Worm (Caenorhabditis elegans): Measurements from ENCODE around the gene C30F2.4.

C30F2.4 gene

ce11 chrX:16076470-16076869 lies at the start of gene C30F2.4:
TSS of gene C30F2.4 (minus strand) at chrX:16076570.
- no peak for TF ChIP-seq unc-62 (GFP tag; optimal IDR thresholded peaks at IDR 0.05)

DNA sequence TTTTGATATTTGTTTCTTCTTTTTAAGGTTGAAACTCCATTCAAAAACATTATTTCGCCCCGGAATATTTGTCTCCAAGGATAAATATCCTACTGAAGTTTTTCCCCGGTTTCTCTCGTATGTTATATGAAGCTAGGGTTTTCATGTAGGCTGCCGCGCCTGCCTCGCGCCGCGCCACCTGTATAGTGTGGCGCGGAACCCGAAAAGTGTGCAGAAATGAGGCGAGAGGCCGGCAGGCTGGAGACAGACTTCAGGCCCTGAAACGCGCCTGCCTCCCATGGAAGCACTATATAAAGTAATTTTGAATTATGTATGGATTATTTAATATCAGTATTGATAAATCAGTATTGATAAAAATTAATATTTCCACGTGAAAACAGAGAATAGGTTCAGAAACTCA lies 48.4 kb upstream of the C30F2.4 start:
- TF ChIP-seq unc-62 (GFP tag; optimal IDR thresholded peaks at IDR 0.05): no peak

DNA sequence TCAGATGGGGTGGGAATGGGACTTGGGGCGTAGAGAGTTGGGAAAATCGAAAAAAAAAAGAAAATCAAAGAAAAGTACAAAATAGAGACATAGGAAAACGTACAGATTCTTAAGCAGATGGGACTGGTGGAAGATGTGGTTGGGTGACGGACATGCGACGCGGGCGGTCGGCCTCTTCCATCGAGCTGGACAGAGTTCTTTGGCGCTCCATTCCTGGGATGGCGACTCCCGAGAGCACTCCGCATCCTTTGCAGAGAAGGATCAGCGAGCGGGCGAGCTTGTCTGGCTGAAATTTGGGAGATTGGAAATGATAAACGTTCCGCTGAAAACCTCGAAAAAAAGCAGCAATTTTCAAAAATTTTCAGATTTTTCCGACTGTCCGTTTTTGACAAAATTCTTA lies 47.9 kb upstream of the C30F2.4 start:
- no peak for TF ChIP-seq unc-62 (GFP tag; optimal IDR thresholded peaks at IDR 0.05)

DNA sequence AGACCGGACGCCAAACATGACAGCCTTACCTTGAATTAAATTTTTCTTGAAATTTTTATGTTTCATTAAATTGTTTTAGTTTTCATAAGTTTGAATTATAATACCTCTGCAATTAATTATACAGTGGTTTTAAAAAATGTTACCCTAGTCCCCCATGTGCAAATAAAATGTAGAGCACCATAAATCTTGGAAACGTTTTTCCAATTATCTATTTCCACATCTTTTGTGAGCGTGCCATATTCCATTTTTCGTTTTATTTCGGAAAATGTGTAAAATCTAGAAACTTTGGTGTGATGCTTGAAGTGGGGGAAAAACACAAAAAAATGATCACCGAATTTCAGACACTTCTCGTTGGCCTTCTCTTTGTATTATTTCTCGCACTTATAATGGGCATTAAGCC lies 46.3 kb upstream of the C30F2.4 start:
- TF ChIP-seq unc-62 (GFP tag; optimal IDR thresholded peaks at IDR 0.05): no peak

ce11 chrX:16117618-16118017 lies 41.2 kb upstream of the C30F2.4 start:
- TF ChIP-seq unc-62 (GFP tag; optimal IDR thresholded peaks at IDR 0.05): no peak

DNA sequence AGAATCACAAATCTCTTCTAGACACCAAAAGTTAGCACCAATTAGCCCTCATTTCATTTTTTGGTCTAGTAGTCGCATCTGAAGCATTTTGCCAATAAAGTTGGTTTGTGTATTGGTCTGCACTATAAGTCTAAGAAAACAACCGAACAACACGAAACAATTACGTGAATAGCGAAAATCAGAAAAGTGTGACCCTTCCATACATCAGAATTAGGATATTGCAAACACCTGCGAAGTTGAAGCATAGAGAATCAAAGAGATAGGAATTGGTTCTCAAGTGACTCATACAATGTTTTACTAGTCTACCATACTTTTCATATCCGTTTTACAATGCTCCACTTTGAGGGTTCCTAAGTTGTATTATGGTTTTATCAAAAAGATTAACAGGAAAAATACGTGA lies 40.8 kb upstream of the C30F2.4 start:
- no peak for TF ChIP-seq unc-62 (GFP tag; optimal IDR thresholded peaks at IDR 0.05)

ce11 chrX:16116279-16116678 lies 39.9 kb upstream of the C30F2.4 start:
- TF ChIP-seq unc-62 (GFP tag; optimal IDR thresholded peaks at IDR 0.05): no peak

ce11 chrX:16113996-16114395 lies 37.6 kb upstream of the C30F2.4 start:
- no peak for TF ChIP-seq unc-62 (GFP tag; optimal IDR thresholded peaks at IDR 0.05)

ce11 chrX:16112923-16113322 lies 36.6 kb upstream of the C30F2.4 start:
- no peak for TF ChIP-seq unc-62 (GFP tag; optimal IDR thresholded peaks at IDR 0.05)

DNA sequence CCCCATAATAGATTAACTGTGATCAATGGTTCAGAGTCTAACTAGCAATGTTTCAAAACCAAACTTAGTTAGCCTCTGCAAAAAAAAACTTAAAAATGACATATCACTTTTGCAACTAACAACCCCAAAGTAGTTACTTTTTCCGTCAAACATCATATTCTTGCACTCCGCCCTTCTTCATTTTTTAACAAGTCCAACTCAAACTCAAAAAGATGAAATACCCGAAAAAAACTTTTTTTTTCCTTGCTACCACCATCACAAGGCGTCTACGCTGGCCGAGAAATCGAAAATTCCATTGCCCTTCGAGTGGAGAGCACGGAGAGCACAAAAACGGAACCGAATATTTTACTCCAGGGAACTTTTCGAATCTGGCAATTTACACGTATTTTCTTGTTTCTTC lies 29.5 kb upstream of the C30F2.4 start:
- no peak for TF ChIP-seq unc-62 (GFP tag; optimal IDR thresholded peaks at IDR 0.05)

ce11 chrX:16103396-16103795 lies 27.0 kb upstream of the C30F2.4 start, which contains the start of gene ZK1073.2:
TSS of gene ZK1073.2 (plus strand) at chrX:16103696.
- TF ChIP-seq unc-62 (GFP tag; optimal IDR thresholded peaks at IDR 0.05): no peak

ce11 chrX:16099251-16099650 lies 22.9 kb upstream of the C30F2.4 start:
- no peak for TF ChIP-seq unc-62 (GFP tag; optimal IDR thresholded peaks at IDR 0.05)

ce11 chrX:16098104-16098638 lies 21.8 kb upstream of the C30F2.4 start:
- TF ChIP-seq unc-62 (GFP tag; optimal IDR thresholded peaks at IDR 0.05): no peak

DNA sequence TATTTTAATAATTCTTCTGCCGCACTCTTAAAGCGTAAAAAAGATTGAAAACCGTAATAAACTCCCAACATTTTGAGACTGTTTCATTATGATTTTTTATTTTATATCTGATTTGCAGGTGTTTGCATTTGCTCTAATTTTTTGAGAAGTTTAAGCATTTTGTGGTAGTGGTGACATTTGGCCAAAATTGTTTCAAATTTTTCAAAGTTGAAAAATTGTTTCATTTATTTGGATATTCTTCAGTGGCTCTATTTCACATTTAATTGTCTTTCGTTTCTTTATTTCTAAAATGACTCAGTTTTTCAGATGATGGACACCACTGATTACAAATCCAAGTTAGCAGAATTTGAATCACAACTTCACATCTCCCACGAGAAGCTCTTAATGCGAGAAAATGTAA lies 18.0 kb upstream of the C30F2.4 start, which contains the start of gene C30F2.5:
TSS of gene C30F2.5 (plus strand) at position 301 of the 400 bp plus-strand sequence.
- TF ChIP-seq unc-62 (GFP tag; optimal IDR thresholded peaks at IDR 0.05): no peak

- TF ChIP-seq unc-62 (GFP tag; optimal IDR thresholded peaks at IDR 0.05): no peak
These were observed 14.8 kb upstream of the C30F2.4 start for ce11 chrX:16091166-16091565.

DNA sequence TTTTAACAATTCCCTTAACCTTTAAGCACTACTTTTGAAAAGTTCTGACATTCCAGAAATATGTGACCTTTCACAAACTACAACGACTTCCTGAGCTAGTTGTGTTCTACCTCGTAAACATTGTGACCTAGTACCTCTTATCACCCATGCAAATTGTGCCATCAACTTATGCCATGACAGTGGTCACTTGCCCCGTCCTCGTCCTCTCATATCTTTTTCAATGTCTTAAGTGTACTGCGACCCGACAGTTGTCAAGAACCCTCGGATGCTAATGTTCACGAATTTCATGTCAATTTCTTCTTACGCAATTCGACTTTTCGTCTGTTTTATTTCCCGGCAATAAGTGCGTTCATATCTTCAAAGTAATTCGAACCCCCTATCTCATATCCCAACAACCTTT lies 11.5 kb upstream of the C30F2.4 start:
- TF ChIP-seq unc-62 (GFP tag; optimal IDR thresholded peaks at IDR 0.05): no peak

ce11 chrX:16085094-16085493 lies 8.7 kb upstream of the C30F2.4 start, which contains the start of gene C30F2.2:
TSS of gene C30F2.2 (minus strand) at chrX:16085215.
- TF ChIP-seq unc-62 (GFP tag; optimal IDR thresholded peaks at IDR 0.05): no peak

DNA sequence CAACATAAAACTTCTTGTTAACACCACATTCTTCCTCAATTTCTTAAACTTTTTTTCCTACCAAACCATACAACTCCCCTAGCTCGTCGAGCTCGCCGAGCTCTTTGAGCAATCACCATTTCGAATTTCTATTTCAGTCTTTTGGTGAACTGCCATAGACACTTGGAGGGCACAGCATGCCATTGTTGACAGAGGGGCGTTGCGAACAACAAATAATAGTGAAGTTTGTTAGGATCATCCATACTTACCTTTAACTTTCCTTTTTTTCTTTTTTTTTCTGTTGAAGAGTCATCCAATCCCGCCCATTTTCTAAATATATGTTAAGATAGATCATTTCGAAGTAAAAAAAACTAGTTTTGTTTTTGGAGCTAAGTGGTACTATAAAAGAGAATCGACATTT lies 5.7 kb upstream of the C30F2.4 start, which contains the start of gene idpp-14:
TSS of gene idpp-14 (plus strand) at position 324 of the 400 bp plus-strand sequence.
- no peak for TF ChIP-seq unc-62 (GFP tag; optimal IDR thresholded peaks at IDR 0.05)

Measured in whole organism, dauer.